Fruit fly (Drosophila melanogaster) whole organism, embryonic: ENCODE measurements around the gene CG15142.

ENCODE experiments used
- Ada2b ChIP-seq: fragments of 200-800 bp; sonication (Bioruptor generic); IDR thresholded peaks from 2 replicates; pipeline ENCODE4 v1.3.6; 2022; ENCODE audit warnings: missing biosample characterization, missing genetic modification characterization
- Atf6 ChIP-seq: fragments of 200-800 bp; sonication (Bioruptor generic); IDR thresholded peaks from 2 replicates; pipeline ENCODE4 v1.3.6; 2022; ENCODE audit warnings: missing biosample characterization, missing genetic modification characterization
- CG13123 ChIP-seq: fragments of 200-800 bp; sonication (Bioruptor generic); optimal IDR thresholded peaks from 2 replicates; lab custom pipeline; 2016; ENCODE audit warnings: missing biosample characterization, missing genetic modification characterization
- CG13287 ChIP-seq: fragments of 200-800 bp; sonication (Bioruptor generic); IDR thresholded peaks from 2 replicates; pipeline ENCODE4 v1.3.6; 2022; ENCODE audit warnings: missing biosample characterization, missing genetic modification characterization; ENCODE audit not compliant: partially characterized antibody
- CG1603 ChIP-seq: fragments of 200-800 bp; sonication (Bioruptor generic); optimal IDR thresholded peaks from 2 replicates; lab custom pipeline; 2019; ENCODE audit warnings: missing biosample characterization, mild to moderate bottlenecking, missing genetic modification characterization, moderate library complexity
- CG16813 ChIP-seq: fragments of 200-800 bp; sonication (Bioruptor generic); IDR thresholded peaks from 3 replicates; pipeline ENCODE4 v1.3.6; 2022; ENCODE audit warnings: missing biosample characterization, missing genetic modification characterization; ENCODE audit not compliant: partially characterized antibody
- CG17328 ChIP-seq: fragments of 200-800 bp; sonication (Bioruptor generic); IDR thresholded peaks from 2 replicates; pipeline ENCODE4 v1.3.6; 2022; ENCODE audit warnings: missing biosample characterization, missing genetic modification characterization
- CG17612 ChIP-seq: fragments of 200-800 bp; sonication (Bioruptor generic); IDR thresholded peaks from 2 replicates; pipeline ENCODE4 v1.3.6; 2022; ENCODE audit warnings: missing biosample characterization, missing genetic modification characterization
- CG18764 ChIP-seq: fragments of 200-800 bp; sonication (Bioruptor generic); optimal IDR thresholded peaks from 3 replicates; lab custom pipeline; 2016; ENCODE audit warnings: missing biosample characterization, missing genetic modification characterization
- CG2129 ChIP-seq: fragments of 200-800 bp; sonication (Bioruptor generic); IDR thresholded peaks from 2 replicates; pipeline ENCODE4 v1.3.6; 2022; ENCODE audit warnings: missing biosample characterization, missing genetic modification characterization; ENCODE audit not compliant: partially characterized antibody
- CG2202 ChIP-seq: fragments of 200-800 bp; sonication (Bioruptor generic); optimal IDR thresholded peaks from 2 replicates; lab custom pipeline; 2018; ENCODE audit warnings: missing biosample characterization, mild to moderate bottlenecking, missing genetic modification characterization
- CG2678 ChIP-seq: fragments of 200-800 bp; sonication (Bioruptor generic); optimal IDR thresholded peaks from 3 replicates; lab custom pipeline; 2019; ENCODE audit warnings: missing biosample characterization, mild to moderate bottlenecking, missing genetic modification characterization, moderate library complexity
- CG31224 ChIP-seq: fragments of 200-800 bp; sonication (Bioruptor generic); IDR thresholded peaks from 2 replicates; pipeline ENCODE4 v1.3.6; 2022; ENCODE audit warnings: missing biosample characterization, missing genetic modification characterization
- CG3281 ChIP-seq: fragments of 200-800 bp; sonication (Bioruptor generic); optimal IDR thresholded peaks from 3 replicates; lab custom pipeline; 2017; ENCODE audit warnings: missing biosample characterization, mild to moderate bottlenecking, missing genetic modification characterization
- CG3726 ChIP-seq: fragments of 200-800 bp; sonication (Bioruptor generic); IDR thresholded peaks from 3 replicates; pipeline ENCODE4, ENCODE4 v1.3.6; 2022; ENCODE audit warnings: missing biosample characterization, missing genetic modification characterization
- CG42726 ChIP-seq: fragments of 200-800 bp; sonication (Bioruptor generic); IDR thresholded peaks from 2 replicates; pipeline ENCODE4 v1.3.6; 2022; ENCODE audit warnings: missing biosample characterization, missing genetic modification characterization; ENCODE audit not compliant: partially characterized antibody
- CG6254 ChIP-seq: fragments of 200-800 bp; sonication (Bioruptor generic); optimal IDR thresholded peaks from 3 replicates; lab custom pipeline; 2017; ENCODE audit warnings: mild to moderate bottlenecking, missing biosample characterization, missing genetic modification reagents, missing genetic modification characterization
- CG6765 ChIP-seq: fragments of 200-800 bp; sonication (Bioruptor generic); optimal IDR thresholded peaks from 3 replicates; lab custom pipeline; 2017; ENCODE audit warnings: missing biosample characterization, mild to moderate bottlenecking, missing genetic modification characterization
- CG6813 ChIP-seq: fragments of 200-800 bp; sonication (Bioruptor generic); optimal IDR thresholded peaks from 2 replicates; lab custom pipeline; 2017; ENCODE audit warnings: missing biosample characterization, missing genetic modification characterization, mild to moderate bottlenecking, moderate library complexity, missing genetic modification reagents
- CG8089 ChIP-seq: fragments of 200-800 bp; sonication (Bioruptor generic); optimal IDR thresholded peaks from 3 replicates; lab custom pipeline; 2016; ENCODE audit warnings: missing biosample characterization, missing genetic modification characterization
- CG9609 ChIP-seq: fragments of 200-800 bp; sonication (Bioruptor generic); optimal IDR thresholded peaks from 3 replicates; lab custom pipeline; 2016; ENCODE audit warnings: missing biosample characterization, missing genetic modification characterization
- CG9817 ChIP-seq: fragments of 200-800 bp; sonication (Bioruptor generic); optimal IDR thresholded peaks from 2 replicates; lab custom pipeline; 2018; ENCODE audit warnings: missing biosample characterization, mild to moderate bottlenecking, missing genetic modification characterization, moderate library complexity
- Dad ChIP-seq: fragments of 200-800 bp; sonication (Bioruptor generic); optimal IDR thresholded peaks from 3 replicates; lab custom pipeline; 2016; ENCODE audit warnings: missing biosample characterization, missing genetic modification characterization
- Eip74EF ChIP-seq, 2 experiments: fragments of 200-800 bp in 1 of 2; fragments of >200 bp in 1 of 2; sonication (Bioruptor generic) in 1 of 2; optimal IDR thresholded peaks; 2 replicates each; lab custom pipeline; 2017 to 2019; ENCODE audit warnings: missing biosample characterization in 2 of 2, missing genetic modification characterization in 2 of 2, mild to moderate bottlenecking in 1 of 2, moderate library complexity in 1 of 2
- H15 ChIP-seq: fragments of 200-800 bp; sonication (Bioruptor generic); IDR thresholded peaks from 3 replicates; pipeline ENCODE4 v1.3.6; 2022; ENCODE audit warnings: missing biosample characterization, missing genetic modification characterization
- H2.0 ChIP-seq: fragments of 200-800 bp; sonication (Bioruptor generic); IDR thresholded peaks from 2 replicates; pipeline ENCODE4 v1.3.6; 2022; ENCODE audit warnings: missing biosample characterization, missing genetic modification characterization
- HLH4C ChIP-seq: fragments of 200-800 bp; sonication (Bioruptor generic); IDR thresholded peaks from 3 replicates; pipeline ENCODE4 v1.3.6; 2022; ENCODE audit warnings: missing biosample characterization, missing genetic modification characterization; ENCODE audit not compliant: partially characterized antibody
- MTF-1 ChIP-seq: fragments of 200-800 bp; sonication (Bioruptor generic); optimal IDR thresholded peaks from 2 replicates; lab custom pipeline; 2018; ENCODE audit warnings: missing biosample characterization, mild to moderate bottlenecking, missing genetic modification characterization, borderline replicate concordance
- Max ChIP-seq: fragments of 200-800 bp; sonication (Bioruptor generic); optimal IDR thresholded peaks from 2 replicates; lab custom pipeline; 2016; ENCODE audit warnings: missing biosample characterization, mild to moderate bottlenecking, missing genetic modification characterization
- Med ChIP-seq: fragments of 200-800 bp; sonication (Bioruptor generic); peaks from one replicate; lab custom pipeline; 2016; ENCODE audit warnings: missing biosample characterization, missing genetic modification characterization, mild to moderate bottlenecking, inconsistent platforms, moderate library complexity
- Mrtf ChIP-seq: fragments of 200-800 bp; sonication (Bioruptor generic); IDR thresholded peaks from 3 replicates; pipeline ENCODE4 v1.3.6; 2022; ENCODE audit warnings: missing biosample characterization, missing genetic modification characterization
- NK7.1 ChIP-seq: fragments of 200-800 bp; sonication (Bioruptor generic); optimal IDR thresholded peaks from 3 replicates; lab custom pipeline; 2016; ENCODE audit warnings: missing biosample characterization, missing genetic modification characterization
- PHDP ChIP-seq: fragments of 200-800 bp; sonication (Bioruptor generic); optimal IDR thresholded peaks from 3 replicates; lab custom pipeline; 2018; ENCODE audit warnings: missing biosample characterization, mild to moderate bottlenecking, missing genetic modification characterization, moderate library complexity
- Taf1 ChIP-seq: fragments of 200-800 bp; sonication (Bioruptor generic); IDR thresholded peaks from 2 replicates; pipeline ENCODE4 v1.3.6; 2022; ENCODE audit warnings: missing biosample characterization, missing genetic modification characterization
- aop ChIP-seq: fragments of 200-800 bp; sonication (Bioruptor generic); IDR thresholded peaks from 2 replicates; pipeline ENCODE4 v1.3.6; 2022; ENCODE audit warnings: missing biosample characterization, missing genetic modification characterization
- caup ChIP-seq: fragments of 200-800 bp; sonication (Bioruptor generic); optimal IDR thresholded peaks from 3 replicates; lab custom pipeline; 2017; ENCODE audit warnings: missing biosample characterization, mild to moderate bottlenecking, missing genetic modification characterization, moderate library complexity; ENCODE audit not compliant: severe bottlenecking
- corto ChIP-seq: fragments of 200-800 bp; sonication (Bioruptor generic); optimal IDR thresholded peaks from 2 replicates; lab custom pipeline; 2016; ENCODE audit warnings: missing biosample characterization, mild to moderate bottlenecking, missing genetic modification characterization, moderate library complexity
- croc ChIP-seq: fragments of 200-800 bp; sonication (Bioruptor generic); conservative IDR thresholded peaks from 3 replicates; pipeline ENCODE4 v1.3.6; 2022; ENCODE audit warnings: missing biosample characterization, missing genetic modification characterization
- h ChIP-seq: fragments of >200 bp; optimal IDR thresholded peaks from 2 replicates; lab custom pipeline; 2017
- maf-S ChIP-seq: fragments of 200-800 bp; sonication (Bioruptor generic); optimal IDR thresholded peaks from 2 replicates; lab custom pipeline; 2016; ENCODE audit warnings: missing biosample characterization, missing genetic modification characterization
- nom ChIP-seq: fragments of 200-800 bp; sonication (Bioruptor generic); optimal IDR thresholded peaks from 2 replicates; lab custom pipeline; 2017; ENCODE audit warnings: missing biosample characterization, missing genetic modification characterization, mild to moderate bottlenecking, moderate library complexity, missing genetic modification reagents
- pan ChIP-seq, 4 experiments: fragments of >200 bp in 3 of 4; fragments of 200-800 bp in 1 of 4; sonication (Bioruptor generic) in 1 of 4; optimal IDR thresholded peaks in 3 of 4; IDR thresholded peaks in 1 of 4; 2 replicates each; pipeline versions ENCODE4 v1.3.6 to Lab custom; 2017 to 2022; ENCODE audit warnings: missing biosample characterization in 2 of 4, missing genetic modification characterization in 2 of 4, mixed read lengths in 1 of 4
- pho ChIP-seq: fragments of 200-800 bp; sonication (Bioruptor generic); optimal IDR thresholded peaks from 2 replicates; lab custom pipeline; 2016; ENCODE audit warnings: missing biosample characterization, missing genetic modification characterization
- phol ChIP-seq: fragments of 200-800 bp; sonication (Bioruptor generic); optimal IDR thresholded peaks from 3 replicates; lab custom pipeline; 2018; ENCODE audit warnings: missing biosample characterization, mild to moderate bottlenecking, missing genetic modification characterization, moderate library complexity
- rib ChIP-seq: fragments of 200-800 bp; sonication (Bioruptor generic); IDR thresholded peaks from 2 replicates; pipeline ENCODE4 v1.3.6; 2022; ENCODE audit warnings: missing biosample characterization, missing genetic modification characterization
- stc ChIP-seq: fragments of 200-800 bp; sonication (Bioruptor generic); IDR thresholded peaks from 2 replicates; pipeline ENCODE4 v1.3.6; 2022; ENCODE audit warnings: missing biosample characterization, missing genetic modification characterization
- trh ChIP-seq: fragments of 200-800 bp; sonication (Bioruptor generic); optimal IDR thresholded peaks from 2 replicates; lab custom pipeline; 2016; ENCODE audit warnings: missing biosample characterization, missing genetic modification characterization
- usp ChIP-seq: fragments of >200 bp; optimal IDR thresholded peaks from 2 replicates; lab custom pipeline; 2017; ENCODE audit warnings: missing biosample characterization, missing genetic modification characterization

CG15142 gene

DNA sequence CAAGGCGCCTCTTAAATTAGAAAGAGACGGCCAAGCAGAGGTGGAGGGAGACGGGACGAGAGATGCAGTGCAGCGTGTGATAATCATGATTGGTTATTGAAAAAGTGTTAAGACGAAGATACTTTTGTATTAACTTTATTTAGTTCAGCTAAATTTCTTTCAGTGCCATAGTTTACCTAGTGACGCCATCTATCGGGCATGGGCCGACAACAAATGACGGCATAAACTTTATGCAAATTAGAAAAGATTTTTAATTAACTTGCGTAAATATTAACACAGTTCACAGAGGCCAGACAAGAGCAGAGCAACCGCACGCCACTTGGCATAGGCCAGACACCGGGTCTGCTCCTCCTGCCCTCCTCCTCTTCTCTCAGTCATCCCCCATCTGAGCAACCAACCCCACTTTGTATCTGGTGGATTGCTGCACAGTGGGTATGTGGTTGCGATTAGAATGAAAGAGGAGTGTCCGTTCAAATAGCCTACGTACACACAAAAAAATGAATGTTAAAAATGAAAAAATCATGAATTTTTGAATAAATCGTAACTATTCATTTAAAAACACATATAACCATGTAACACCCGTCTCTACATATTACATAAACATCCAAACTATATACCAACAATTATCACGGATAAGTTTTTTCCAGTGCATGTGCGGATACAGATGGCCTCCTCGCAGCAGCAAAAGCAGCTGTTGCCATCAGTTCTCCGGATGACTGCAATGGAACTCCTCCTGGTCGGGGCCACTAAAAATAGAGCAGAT lies 32.5 kb downstream of the CG15142 start (continued):
- TF ChIP-seq CG31224 (GFP tag; lab: Robert Waterston, UW) (peak; percentile 45; the same call in 1 of the 2 replicates), CG13287 (GFP tag; lab: Robert Waterston, UW) (no peak), trh (GFP tag; lab: Kevin White, UChicago) (peak; percentile 60), MTF-1 (GFP tag; lab: Kevin White, UChicago) (peak; percentile 52), CG42726 (GFP tag; lab: Robert Waterston, UW) (no peak), CG1603 (tag; lab: Kevin White, UChicago) (peak; percentile 90), corto (no peak), CG17612 (no peak), usp (GFP tag; lab: Kevin White, UChicago) (no peak), h (lab: Kevin White, UChicago) (no peak), CG9817 (tag; lab: Kevin White, UChicago) (peak; percentile 70), aop (GFP tag; lab: Robert Waterston, UW) (no peak), CG16813 (GFP tag; lab: Robert Waterston, UW) (no peak), stc (GFP tag; lab: Robert Waterston, UW) (peak; percentile 77), croc (GFP tag; lab: Robert Waterston, UW) (peak; percentile 83), H15 (GFP tag; lab: Robert Waterston, UW) (peak; percentile 71; the same call in 2 of the 3 replicates), phol (tag; lab: Kevin White, UChicago) (peak; percentile 87), CG6765 (GFP tag; lab: Kevin White, UChicago) (no peak), Taf1 (peak; percentile 61; the same call in 1 of the 2 replicates), Atf6 (GFP tag; lab: Robert Waterston, UW) (peak; percentile 75), Mrtf (GFP tag; lab: Robert Waterston, UW) (peak; percentile 76; the same call in 2 of the 3 replicates), Med (GFP tag; lab: Kevin White, UChicago) (peak; percentile 93), Eip74EF (GFP tag; optimal IDR thresholded peaks at IDR 0.05; lab: Kevin White, UChicago) (peak in 1 of 2 experiments; percentile 79), maf-S (GFP tag; lab: Kevin White, UChicago) (peak; percentile 56), CG13123 (peak; percentile 47), caup (GFP tag; lab: Kevin White, UChicago) (peak; percentile 85), CG2678 (tag; lab: Kevin White, UChicago) (peak; percentile 89), CG18764 (peak; percentile 68), Max (peak; percentile 68), pho (GFP tag; lab: Kevin White, UChicago) (peak; percentile 76), HLH4C (GFP tag; lab: Robert Waterston, UW) (no peak), pan (optimal IDR thresholded peaks at IDR 0.05; lab: Kevin White, UChicago) (no peak), pan (GFP tag; optimal IDR thresholded peaks at IDR 0.05 in 1 of 2, IDR thresholded peaks at IDR 0.05 in 1 of 2) (peak in 1 of 2 experiments; percentile 74), CG2129 (GFP tag; lab: Robert Waterston, UW) (no peak), CG6254 (peak; percentile 68), CG2202 (tag; lab: Kevin White, UChicago) (peak; percentile 77), NK7.1 (peak; percentile 76), Dad (GFP tag; lab: Kevin White, UChicago) (peak; percentile 75), rib (GFP tag; lab: Robert Waterston, UW) (no peak), CG3726 (GFP tag; lab: Robert Waterston, UW) (peak; percentile 74; the same call in 2 of the 3 replicates), CG6813 (peak; percentile 76), CG17328 (GFP tag; lab: Robert Waterston, UW) (peak; percentile 86; the same call in 1 of the 2 replicates), H2.0 (peak; percentile 69), nom (GFP tag; lab: Kevin White, UChicago) (no peak), CG9609 (GFP tag; lab: Kevin White, UChicago) (peak; percentile 84), CG3281 (peak; percentile 75), Ada2b (GFP tag; lab: Robert Waterston, UW) (peak; percentile 68), CG8089 (GFP tag; lab: Kevin White, UChicago) (peak; percentile 67), PHDP (peak; percentile 86)
